Worm (Caenorhabditis elegans) whole organism, midembryonic: ENCODE measurements around the gene skpo-1.

Experiments used
- T22C8.4 ChIP-seq: fragments of 200-800 bp; sonication (Bioruptor generic); IDR thresholded peaks from 2 replicates; pipeline ENCODE4 v1.3.6; 2022; ENCODE audit warnings: missing genetic modification characterization, missing compliant biosample characterization
- cog-1 ChIP-seq: sonication (generic microtip); optimal IDR thresholded peaks from 2 replicates; lab custom pipeline; 2016; ENCODE audit warnings: missing genetic modification characterization, missing compliant biosample characterization
- flt-1 ChIP-seq: fragments of 200-800 bp; sonication (Bioruptor generic); IDR thresholded peaks from 2 replicates; pipeline ENCODE4 v1.3.6; 2022; ENCODE audit warnings: missing genetic modification characterization, missing compliant biosample characterization
- klf-2 ChIP-seq: fragments of 200-800 bp; sonication (Bioruptor generic); conservative IDR thresholded peaks from 2 replicates; pipeline ENCODE4 v1.3.6; 2022; ENCODE audit warnings: missing genetic modification reagents, missing genetic modification characterization, missing compliant biosample characterization
- med-1 ChIP-seq: sonication (generic microtip); optimal IDR thresholded peaks from 2 replicates; lab custom pipeline; 2017; ENCODE audit warnings: missing genetic modification characterization, mild to moderate bottlenecking, missing compliant biosample characterization, antibody characterized with exemption, missing genetic modification reagents; ENCODE audit not compliant: insufficient read depth
- ref-1 ChIP-seq: fragments of 200-800 bp; sonication (Bioruptor generic); conservative IDR thresholded peaks from 2 replicates; pipeline ENCODE4 v1.3.6; 2022; ENCODE audit warnings: missing genetic modification reagents, missing genetic modification characterization, missing compliant biosample characterization
- tab-1 ChIP-seq: fragments of 200-800 bp; sonication (Bioruptor generic); IDR thresholded peaks from 2 replicates; pipeline ENCODE4 v1.3.6; 2022; ENCODE audit warnings: missing genetic modification characterization, missing compliant biosample characterization
- ztf-23 ChIP-seq: fragments of 200-800 bp; sonication (Bioruptor generic); IDR thresholded peaks from 2 replicates; pipeline ENCODE4 v1.3.6; 2022; ENCODE audit warnings: missing genetic modification reagents, missing genetic modification characterization, missing compliant biosample characterization
- ztf-29 ChIP-seq: fragments of 200-800 bp; sonication (Bioruptor generic); IDR thresholded peaks from 2 replicates; pipeline ENCODE4 v1.3.6; 2022; ENCODE audit warnings: missing genetic modification reagents, missing genetic modification characterization, missing compliant biosample characterization

Gene skpo-1

DNA sequence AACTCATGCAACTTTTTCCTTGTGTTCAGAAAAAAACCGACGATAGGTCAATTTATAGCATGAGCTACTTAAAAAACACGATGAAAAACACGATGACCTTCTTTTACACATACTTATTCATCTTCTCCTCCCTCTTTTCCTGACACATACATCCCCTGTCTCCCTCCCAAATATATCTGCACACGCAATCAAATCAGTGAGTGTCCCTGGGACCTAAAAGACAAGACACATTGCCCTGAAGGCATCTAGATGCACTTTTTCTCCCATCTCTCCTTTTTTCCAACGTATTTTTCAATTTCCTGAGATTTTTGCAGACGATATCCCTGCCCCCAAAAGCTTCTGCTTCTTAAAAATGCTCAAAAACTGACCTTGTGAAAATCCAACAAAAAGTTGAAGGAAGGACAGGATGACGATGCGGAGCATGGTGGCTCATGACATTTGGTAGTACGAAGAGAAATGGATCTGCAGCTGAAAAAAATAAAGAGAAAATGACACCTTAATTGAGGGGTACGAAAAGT is 50.4 kb downstream of the skpo-1 start, which contains the start of gene C26D10.6:
Gene C26D10.6 (minus strand): TSS at position 468 of the 518 bp plus-strand sequence.
- no peak for TF ChIP-seq ref-1 (GFP tag; lab: Robert Waterston, UW)
- TF ChIP-seq T22C8.4, result no peak
- TF ChIP-seq ztf-23, result no peak
- no peak for TF ChIP-seq klf-2 (GFP tag; lab: Robert Waterston, UW)
- no peak for TF ChIP-seq tab-1
- TF ChIP-seq flt-1 (GFP tag; lab: Robert Waterston, UW), result no peak
- no peak for TF ChIP-seq med-1 (GFP tag; lab: Kevin White, UChicago)

DNA sequence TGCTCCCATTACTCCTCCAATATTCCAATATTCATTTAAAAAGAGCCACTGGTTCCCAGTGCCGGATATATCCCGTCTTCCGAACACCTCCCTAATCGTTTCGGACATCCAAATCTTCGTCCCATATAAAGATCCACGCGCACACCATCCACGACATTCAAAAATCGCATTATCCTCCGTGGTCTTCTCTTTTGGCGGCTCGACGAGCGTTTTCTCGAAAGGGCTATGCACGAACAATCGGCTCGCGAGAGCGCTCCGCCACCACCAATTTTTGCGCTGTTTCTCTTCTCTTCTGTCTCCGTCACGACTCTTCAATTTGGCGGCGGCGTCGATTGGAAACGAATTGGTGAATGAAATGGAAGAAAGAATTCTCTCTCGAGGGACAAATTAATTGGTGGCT is 51.4 kb downstream of the skpo-1 start:
- TF ChIP-seq T22C8.4 (no peak), ztf-23 (no peak), med-1 (GFP tag; lab: Kevin White, UChicago) (no peak), ref-1 (GFP tag; lab: Robert Waterston, UW) (no peak), ztf-29 (no peak), klf-2 (GFP tag; lab: Robert Waterston, UW) (no peak), tab-1 (no peak), flt-1 (GFP tag; lab: Robert Waterston, UW) (no peak), cog-1 (tag; lab: Kevin White, UChicago) (no peak)
